Worm (Caenorhabditis elegans): ENCODE data around the gene H06A10.1.

The H06A10.1 gene

ce11 chrX:13527347-13528092, 20.2 kb downstream of the H06A10.1 start, which contains the start of gene pab-2 (continued):
- TF ChIP-seq hmg-11 (tag; optimal IDR thresholded peaks at IDR 0.05) (peak; percentile 97), lsy-12 (tag; optimal IDR thresholded peaks at IDR 0.05) (peak; percentile 75), nfya-1 (tag; optimal IDR thresholded peaks at IDR 0.05; ENCODE audit: insufficient read depth) (peak; percentile 79), R02D3.7 (tag; optimal IDR thresholded peaks at IDR 0.05) (peak; percentile 34), nhr-43 (tag; optimal IDR thresholded peaks at IDR 0.05; ENCODE audit: poor library complexity, severe bottlenecking) (peak; percentile 83), tbx-2 (tag; optimal IDR thresholded peaks at IDR 0.05) (peak; percentile 57), eor-1 (tag; optimal IDR thresholded peaks at IDR 0.05) (no peak), nhr-25 (tag; optimal IDR thresholded peaks at IDR 0.05) (peak; percentile 15)

- no peak for TF ChIP-seq lin-15B (tag; optimal IDR thresholded peaks at IDR 0.05)
- TF ChIP-seq nfya-1 (tag; optimal IDR thresholded peaks at IDR 0.05; ENCODE audit: insufficient read depth) = peak; percentile 19
- TF ChIP-seq ama-1 (optimal IDR thresholded peaks at IDR 0.05) = no peak
- no peak for TF ChIP-seq lin-39 (tag; optimal IDR thresholded peaks at IDR 0.05)
- no peak for TF ChIP-seq ceh-16 (tag; optimal IDR thresholded peaks at IDR 0.05)
- TF ChIP-seq snpc-4 (tag; optimal IDR thresholded peaks at IDR 0.05) = no peak
- no peak for TF ChIP-seq mdl-1 (tag; optimal IDR thresholded peaks at IDR 0.05)
- TF ChIP-seq lsy-12 (tag; optimal IDR thresholded peaks at IDR 0.05) = no peak
- no peak for TF ChIP-seq egl-27 (tag; optimal IDR thresholded peaks at IDR 0.05)
- peak; percentile 90 for TF ChIP-seq fos-1 (tag; optimal IDR thresholded peaks at IDR 0.05)
- TF ChIP-seq unc-39 (tag; optimal IDR thresholded peaks at IDR 0.05) = no peak
- TF ChIP-seq aly-2 (tag; optimal IDR thresholded peaks at IDR 0.05) = no peak
- peak; percentile 65 for TF ChIP-seq pha-4 (tag; optimal IDR thresholded peaks at IDR 0.05)
- no peak for TF ChIP-seq sea-2 (GFP tag; optimal IDR thresholded peaks at IDR 0.05)
- TF ChIP-seq skn-1 (tag; optimal IDR thresholded peaks at IDR 0.05) = no peak
- TF ChIP-seq unc-62 (GFP tag; optimal IDR thresholded peaks at IDR 0.05) = no peak
- TF ChIP-seq zag-1 (tag; optimal IDR thresholded peaks at IDR 0.05) = no peak
- TF ChIP-seq tbx-2 (tag; optimal IDR thresholded peaks at IDR 0.05) = no peak
- TF ChIP-seq elt-3 (tag; optimal IDR thresholded peaks at IDR 0.05) = peak in 1 of 3 experiments; percentile 27
- TF ChIP-seq mml-1 (tag; optimal IDR thresholded peaks at IDR 0.05) = no peak
- TF ChIP-seq nhr-43 (tag; optimal IDR thresholded peaks at IDR 0.05; ENCODE audit: poor library complexity, severe bottlenecking) = peak; percentile 29
- TF ChIP-seq ZK546.5 (tag; optimal IDR thresholded peaks at IDR 0.05) = no peak
- no peak for TF ChIP-seq ztf-4 (tag; optimal IDR thresholded peaks at IDR 0.05)
- TF ChIP-seq nhr-28 (tag; optimal IDR thresholded peaks at IDR 0.05) = no peak
- TF ChIP-seq nhr-12 (tag; optimal IDR thresholded peaks at IDR 0.05) = no peak
- no peak for TF ChIP-seq nhr-67 (tag; optimal IDR thresholded peaks at IDR 0.05)
- TF ChIP-seq fkh-2 (tag; optimal IDR thresholded peaks at IDR 0.05) = no peak
- peak; percentile 94 for TF ChIP-seq jun-1 (tag; optimal IDR thresholded peaks at IDR 0.05)
- TF ChIP-seq ceh-9 (tag; optimal IDR thresholded peaks at IDR 0.05) = no peak
- no peak for TF ChIP-seq nhr-25 (tag; optimal IDR thresholded peaks at IDR 0.05)
- no peak for TF ChIP-seq daf-12 (tag; optimal IDR thresholded peaks at IDR 0.05)
- TF ChIP-seq elt-2 (tag; optimal IDR thresholded peaks at IDR 0.05) = peak; percentile 98
- no peak for TF ChIP-seq ztf-11 (tag; optimal IDR thresholded peaks at IDR 0.05)
- TF ChIP-seq nhr-23 (tag; optimal IDR thresholded peaks at IDR 0.05) = peak; percentile 34
- TF ChIP-seq nhr-76 (tag; optimal IDR thresholded peaks at IDR 0.05) = no peak
- TF ChIP-seq eor-1 (tag; optimal IDR thresholded peaks at IDR 0.05) = no peak
- peak; percentile 99 for TF ChIP-seq pqm-1 (tag; optimal IDR thresholded peaks at IDR 0.05)
- no peak for TF ChIP-seq nhr-237 (tag; optimal IDR thresholded peaks at IDR 0.05)
- TF ChIP-seq elt-1 (tag; optimal IDR thresholded peaks at IDR 0.05) = no peak
- no peak for TF ChIP-seq egl-5 (tag; optimal IDR thresholded peaks at IDR 0.05)
- TF ChIP-seq nhr-77 (tag; optimal IDR thresholded peaks at IDR 0.05) = no peak
- TF ChIP-seq R02D3.7 (tag; optimal IDR thresholded peaks at IDR 0.05) = no peak
- no peak for TF ChIP-seq ceh-82 (tag; optimal IDR thresholded peaks at IDR 0.05)
- peak; percentile 30 for TF ChIP-seq ceh-28 (tag; optimal IDR thresholded peaks at IDR 0.05)
- no peak for TF ChIP-seq fkh-10 (GFP tag; optimal IDR thresholded peaks at IDR 0.05)
- TF ChIP-seq hmg-11 (tag; optimal IDR thresholded peaks at IDR 0.05) = peak; percentile 20
- no peak for TF ChIP-seq nhr-11 (tag; optimal IDR thresholded peaks at IDR 0.05)
Measured at ce11 chrX:13528630-13529138, 21.4 kb downstream of the H06A10.1 start, which contains the start of gene F18H3.4. Gene F18H3.4 (plus strand): TSS chrX:13529088.
